Worm (Caenorhabditis elegans) whole organism, early embryonic: ENCODE data around the gene nnt-1.

Experiments
- F13C5.2 ChIP-seq: sonication (generic microtip); optimal IDR thresholded peaks from 2 replicates; lab custom pipeline; 2017; ENCODE audit warnings: mild to moderate bottlenecking, missing genetic modification characterization, inconsistent platforms, missing compliant biosample characterization
- ama-1 ChIP-seq: fragments of 150-350 bp; optimal IDR thresholded peaks from 2 replicates; lab custom pipeline; 2014
- ets-7 ChIP-seq: sonication (generic microtip); optimal IDR thresholded peaks from 2 replicates; lab custom pipeline; 2016; ENCODE audit warnings: missing genotype, missing genetic modification characterization, missing compliant biosample characterization
- flt-1 ChIP-seq: fragments of 200-800 bp; sonication (Bioruptor generic); IDR thresholded peaks from 2 replicates; pipeline ENCODE4 v1.3.6; 2022; ENCODE audit warnings: missing genetic modification characterization, missing compliant biosample characterization
- hnd-1 ChIP-seq: sonication (generic microtip); optimal IDR thresholded peaks from 2 replicates; lab custom pipeline; 2016; ENCODE audit warnings: missing genetic modification characterization, missing compliant biosample characterization
- scrt-1 ChIP-seq: fragments of 200-800 bp; sonication (Bioruptor generic); IDR thresholded peaks from 2 replicates; pipeline ENCODE4 v1.3.6; 2022; ENCODE audit warnings: missing genetic modification characterization, missing compliant biosample characterization
- tbx-11 ChIP-seq: fragments of 200-800 bp; sonication (Bioruptor generic); IDR thresholded peaks from 2 replicates; pipeline ENCODE4 v1.3.6; 2022; ENCODE audit warnings: missing genetic modification characterization, missing compliant biosample characterization

ce11 chrX:6097551-6097950 is 24.6 kb upstream of the nnt-1 start, which contains the start of gene C15H9.4:
- TF ChIP-seq F13C5.2 (tag; lab: Kevin White, UChicago) (peak; percentile 72), scrt-1 (GFP tag; lab: Robert Waterston, UW) (peak; percentile 70; the same call in 1 of the 2 replicates), flt-1 (GFP tag; lab: Robert Waterston, UW) (peak; percentile 54), tbx-11 (GFP tag; lab: Robert Waterston, UW) (no peak), ama-1 (lab: Kevin White, UChicago) (no peak), ets-7 (tag; lab: Kevin White, UChicago) (no peak), hnd-1 (no peak)
